Fruit fly (Drosophila melanogaster): ENCODE results near the gene CG17564.

DNA sequence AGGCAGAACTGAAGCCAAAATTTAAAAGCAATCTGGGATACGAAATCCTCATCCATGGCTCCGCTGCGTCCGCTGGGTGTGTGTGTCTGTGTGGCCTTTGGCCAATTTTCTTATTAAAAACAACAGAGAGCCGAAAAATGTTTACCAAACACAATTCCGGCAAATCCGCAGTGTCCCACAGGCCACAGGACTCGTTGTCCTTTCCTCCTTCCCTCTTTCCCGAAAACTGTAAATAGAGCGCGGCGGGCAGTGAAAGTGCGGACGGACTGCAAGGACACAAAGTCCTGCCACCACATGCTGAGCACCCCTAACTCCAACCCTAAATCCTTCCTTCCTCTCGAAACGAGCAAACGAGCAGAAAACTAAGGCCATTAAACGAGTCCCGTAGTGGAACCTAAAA lies 34.2 kb upstream of the CG17564 start:
- no peak for TF ChIP-seq CG8478 (optimal IDR thresholded peaks at IDR 0.05)
- no peak for TF ChIP-seq CTCF (optimal IDR thresholded peaks at IDR 0.05)

All from S2 (cell line).